Fruit fly (Drosophila melanogaster): Measurements from ENCODE around the gene CG44428.

Gene CG44428

dm6 chrX:13555700-13556099 is 25.7 kb upstream of the CG44428 start, which contains the start of gene CG11816:
Gene CG11816, minus strand, starts transcription at chrX:13555800.
- TF ChIP-seq Sox14 (GFP tag; optimal IDR thresholded peaks at IDR 0.05) (no peak), Hr39 (GFP tag; optimal IDR thresholded peaks at IDR 0.05) (no peak), Eip78C (GFP tag) (no peak), Gug (GFP tag; IDR thresholded peaks at IDR 0.05) (no peak)

dm6 chrX:13543343-13543742 is 13.3 kb upstream of the CG44428 start, which contains the start of gene Cpr12A:
Gene Cpr12A, plus strand, starts transcription at chrX:13543643.
- TF ChIP-seq OdsH (GFP tag; optimal IDR thresholded peaks at IDR 0.05) (peak; percentile 11), CG3919 (GFP tag; optimal IDR thresholded peaks at IDR 0.05) (peak; percentile 3), CG8632 (GFP tag; optimal IDR thresholded peaks at IDR 0.05) (peak; percentile 18), CG8119 (GFP tag; IDR thresholded peaks at IDR 0.05) (no peak), CG16779 (tag; optimal IDR thresholded peaks at IDR 0.05) (no peak), CG31627 (GFP tag; optimal IDR thresholded peaks at IDR 0.05) (no peak), CG6792 (GFP tag; optimal IDR thresholded peaks at IDR 0.05) (no peak), Gug (GFP tag; IDR thresholded peaks at IDR 0.05) (no peak), spab (GFP tag; optimal IDR thresholded peaks at IDR 0.05) (no peak), CG3032 (tag; optimal IDR thresholded peaks at IDR 0.05) (peak; percentile 30), acj6 (GFP tag; optimal IDR thresholded peaks at IDR 0.05) (no peak), CG32006 (GFP tag; optimal IDR thresholded peaks at IDR 0.05) (no peak), Hr39 (GFP tag; optimal IDR thresholded peaks at IDR 0.05) (no peak), vri (GFP tag; optimal IDR thresholded peaks at IDR 0.05) (peak; percentile 7), CG10669 (GFP tag; optimal IDR thresholded peaks at IDR 0.05) (no peak), ss (GFP tag; optimal IDR thresholded peaks at IDR 0.05) (peak; percentile 0 to 11), Met (GFP tag; optimal IDR thresholded peaks at IDR 0.05) (peak; percentile 4), topi (GFP tag; optimal IDR thresholded peaks at IDR 0.05) (no peak), esn (GFP tag; optimal IDR thresholded peaks at IDR 0.05) (peak; percentile 29), Eip78C (GFP tag) (peak; percentile 64)

- TF ChIP-seq topi (GFP tag; optimal IDR thresholded peaks at IDR 0.05) (no peak), Eip78C (GFP tag) (no peak), pdm3 (GFP tag; optimal IDR thresholded peaks at IDR 0.05) (no peak), achi (GFP tag; optimal IDR thresholded peaks at IDR 0.05) (no peak)
Observed at dm6 chrX:13542084-13542483, 12.0 kb upstream of the CG44428 start.

- TF ChIP-seq CG1621 (tag; optimal IDR thresholded peaks at IDR 0.05) (no peak), cyc (GFP tag; optimal IDR thresholded peaks at IDR 0.05) (peak; percentile 70), pdm3 (GFP tag; optimal IDR thresholded peaks at IDR 0.05) (peak; percentile 35), CG15336 (GFP tag; IDR thresholded peaks at IDR 0.05) (peak; percentile 9; the same call in 1 of the 2 replicates), Eip75B (GFP tag; optimal IDR thresholded peaks at IDR 0.05) (peak; percentile 49), CG6808 (GFP tag; optimal IDR thresholded peaks at IDR 0.05) (peak; percentile 29), CG6276 (GFP tag; optimal IDR thresholded peaks at IDR 0.05) (no peak), dsx (GFP tag; optimal IDR thresholded peaks at IDR 0.05; ENCODE audit: poor library complexity, severe bottlenecking) (peak; percentile 30), CG11762 (GFP tag; optimal IDR thresholded peaks at IDR 0.05; ENCODE audit: insufficient read depth) (peak; percentile 48), CG16779 (tag; optimal IDR thresholded peaks at IDR 0.05) (no peak), CG34406 (GFP tag; optimal IDR thresholded peaks at IDR 0.05) (peak; percentile 34), CG8119 (GFP tag; IDR thresholded peaks at IDR 0.05) (no peak), Hr4 (GFP tag; optimal IDR thresholded peaks at IDR 0.05) (no peak), lz (GFP tag; optimal IDR thresholded peaks at IDR 0.05) (peak; percentile 70), salr (GFP tag; optimal IDR thresholded peaks at IDR 0.05) (peak in 1 of 2 experiments; percentile 6), CG3032 (tag; optimal IDR thresholded peaks at IDR 0.05) (peak; percentile 48), topi (GFP tag; optimal IDR thresholded peaks at IDR 0.05) (peak; percentile 81), Eip93F (GFP tag; optimal IDR thresholded peaks at IDR 0.05) (peak; percentile 8), CG3919 (GFP tag; optimal IDR thresholded peaks at IDR 0.05) (peak; percentile 61), net (GFP tag; optimal IDR thresholded peaks at IDR 0.05) (peak; percentile 2), CG11902 (GFP tag; optimal IDR thresholded peaks at IDR 0.05) (peak; percentile 19), achi (GFP tag; optimal IDR thresholded peaks at IDR 0.05) (peak; percentile 43), Hr39 (GFP tag; optimal IDR thresholded peaks at IDR 0.05) (peak; percentile 84), dac (GFP tag; optimal IDR thresholded peaks at IDR 0.05) (no peak), Hr38 (GFP tag; optimal IDR thresholded peaks at IDR 0.05) (no peak), fd85E (GFP tag; optimal IDR thresholded peaks at IDR 0.05) (no peak), CG7368 (GFP tag; optimal IDR thresholded peaks at IDR 0.05) (no peak), ss (GFP tag; optimal IDR thresholded peaks at IDR 0.05) (peak; percentile 30 to 38), CG6163 (GFP tag; IDR thresholded peaks at IDR 0.05) (peak; percentile 50; the same call in 2 of the 3 replicates), fd59A (GFP tag; optimal IDR thresholded peaks at IDR 0.05) (no peak)
Observed at dm6 chrX:13540920-13541605, 11.0 kb upstream of the CG44428 start.
